Worm (Caenorhabditis elegans): ENCODE results near the gene ZC487.1.

The ZC487.1 gene

ce11 chrV:6778457-6778856 is 51.1 kb downstream of the ZC487.1 start:
- TF ChIP-seq hmg-4 (GFP tag; optimal IDR thresholded peaks at IDR 0.05) (no peak), tra-4 (tag; optimal IDR thresholded peaks at IDR 0.05) (no peak), ceh-13 (GFP tag; optimal IDR thresholded peaks at IDR 0.05) (no peak), tbx-11 (GFP tag; IDR thresholded peaks at IDR 0.05) (no peak), ama-1 (optimal IDR thresholded peaks at IDR 0.05) (no peak)

Measured in whole organism, early embryonic.